Worm (Caenorhabditis elegans) whole organism, L4/young adult: ENCODE measurements around the gene daf-9.

Experiments used
- dao-5 ChIP-seq: sonication (generic microtip); optimal IDR thresholded peaks from 2 replicates; lab custom pipeline; 2016; ENCODE audit warnings: missing genotype, missing genetic modification characterization, moderate library complexity, missing compliant biosample characterization
- him-1 ChIP-seq: sonication (generic microtip); optimal IDR thresholded peaks from 2 replicates; lab custom pipeline; 2016; ENCODE audit warnings: missing genotype, missing genetic modification reagents, missing genetic modification characterization, missing compliant biosample characterization

ce11 chrX:6211322-6211820, 14.6 kb downstream of the daf-9 start:
- TF ChIP-seq dao-5 = no peak
- TF ChIP-seq him-1 = no peak
